Fruit fly (Drosophila melanogaster): ENCODE measurements around the gene CG8833.

The CG8833 gene

DNA sequence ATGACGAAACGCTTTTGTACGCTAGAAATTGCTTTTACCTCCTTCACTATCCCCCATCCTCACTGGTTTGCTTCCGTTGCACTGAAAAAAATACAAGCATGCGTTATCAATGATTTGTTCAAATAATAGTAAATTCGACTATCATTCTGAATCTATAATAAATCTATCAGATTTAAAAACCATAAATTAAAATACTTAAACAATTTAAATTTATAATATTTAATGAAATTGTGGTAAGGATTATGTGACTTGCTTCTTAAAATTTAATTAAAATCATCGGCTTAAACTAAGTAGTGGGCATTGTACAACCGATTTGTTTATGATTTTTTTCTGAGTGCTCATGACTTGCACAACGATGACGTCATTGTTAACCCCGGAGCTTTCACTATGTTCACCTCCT, 23.3 kb downstream of the CG8833 start (continued):
- no peak for TF ChIP-seq tx (GFP tag; optimal IDR thresholded peaks at IDR 0.05)
- TF ChIP-seq NFAT (GFP tag; IDR thresholded peaks at IDR 0.05) = no peak
- TF ChIP-seq Dll (GFP tag; IDR thresholded peaks at IDR 0.05; ENCODE audit: partially characterized antibody) = no peak
- no peak for TF ChIP-seq CG33557 (GFP tag; optimal IDR thresholded peaks at IDR 0.05)
- TF ChIP-seq Hand (GFP tag; optimal IDR thresholded peaks at IDR 0.05) = peak; percentile 81
- peak; percentile 53 for TF ChIP-seq Ssrp (tag; optimal IDR thresholded peaks at IDR 0.05)
- TF ChIP-seq NC2α (GFP tag; optimal IDR thresholded peaks at IDR 0.05) = no peak
- peak; percentile 48 for TF ChIP-seq CG10209 (GFP tag; optimal IDR thresholded peaks at IDR 0.05)
- no peak for TF ChIP-seq Sry-δ (GFP tag; optimal IDR thresholded peaks at IDR 0.05)
- TF ChIP-seq shn (GFP tag; optimal IDR thresholded peaks at IDR 0.05) = no peak
- no peak for TF ChIP-seq gsb (GFP tag; IDR thresholded peaks at IDR 0.05)
- TF ChIP-seq CG30431 (GFP tag; optimal IDR thresholded peaks at IDR 0.05) = no peak
- TF ChIP-seq her (GFP tag; optimal IDR thresholded peaks at IDR 0.05) = no peak
- no peak for TF ChIP-seq CG8089 (GFP tag; optimal IDR thresholded peaks at IDR 0.05)
- no peak for TF ChIP-seq CG12744 (GFP tag; optimal IDR thresholded peaks at IDR 0.05)
- no peak for TF ChIP-seq rib (GFP tag; IDR thresholded peaks at IDR 0.05)
- TF ChIP-seq HLH54F (GFP tag; optimal IDR thresholded peaks at IDR 0.05) = no peak
- peak; percentile 91 for TF ChIP-seq lab (GFP tag; optimal IDR thresholded peaks at IDR 0.05)
- TF ChIP-seq maf-S (GFP tag; optimal IDR thresholded peaks at IDR 0.05) = no peak
- no peak for TF ChIP-seq vfl (GFP tag; optimal IDR thresholded peaks at IDR 0.05)
- TF ChIP-seq wek (GFP tag; optimal IDR thresholded peaks at IDR 0.05) = no peak
- TF ChIP-seq CG8388 (GFP tag; optimal IDR thresholded peaks at IDR 0.05) = peak; percentile 32
- TF ChIP-seq Bteb2 (GFP tag; optimal IDR thresholded peaks at IDR 0.05) = no peak
- no peak for TF ChIP-seq zfh1 (GFP tag; IDR thresholded peaks at IDR 0.05)
- TF ChIP-seq Gsc (GFP tag; IDR thresholded peaks at IDR 0.05) = no peak
- no peak for TF ChIP-seq ssp (GFP tag; IDR thresholded peaks at IDR 0.05)
- peak; percentile 21 for TF ChIP-seq sqz (GFP tag; optimal IDR thresholded peaks at IDR 0.05)
- no peak for TF ChIP-seq bbx (GFP tag; IDR thresholded peaks at IDR 0.05; ENCODE audit: partially characterized antibody)
- TF ChIP-seq CG6791 (GFP tag; IDR thresholded peaks at IDR 0.05; ENCODE audit: partially characterized antibody) = no peak
- TF ChIP-seq CG14710 (tag; optimal IDR thresholded peaks at IDR 0.05) = peak; percentile 43
- TF ChIP-seq mirr (GFP tag; optimal IDR thresholded peaks at IDR 0.05) = no peak
- TF ChIP-seq ken (GFP tag; IDR thresholded peaks at IDR 0.05) = no peak
- no peak for TF ChIP-seq CG4360 (GFP tag; IDR thresholded peaks at IDR 0.05)
- TF ChIP-seq ap (GFP tag; IDR thresholded peaks at IDR 0.05) = no peak
- TF ChIP-seq HLH4C (GFP tag; IDR thresholded peaks at IDR 0.05; ENCODE audit: partially characterized antibody) = no peak
- no peak for TF ChIP-seq CG4707 (GFP tag; optimal IDR thresholded peaks at IDR 0.05)
- no peak for TF ChIP-seq al (GFP tag; IDR thresholded peaks at IDR 0.05)
- TF ChIP-seq gro (GFP tag; optimal IDR thresholded peaks at IDR 0.05) = no peak
- no peak for TF ChIP-seq CG6654 (GFP tag; optimal IDR thresholded peaks at IDR 0.05)
- no peak for TF ChIP-seq fd64A (GFP tag; optimal IDR thresholded peaks at IDR 0.05)
- peak; percentile 85 for TF ChIP-seq grau (tag; optimal IDR thresholded peaks at IDR 0.05)
- TF ChIP-seq CG12104 (GFP tag; optimal IDR thresholded peaks at IDR 0.05) = peak; percentile 20
- no peak for TF ChIP-seq ato (GFP tag; IDR thresholded peaks at IDR 0.05; ENCODE audit: partially characterized antibody)
- no peak for TF ChIP-seq CG7745 (tag; optimal IDR thresholded peaks at IDR 0.05)
- no peak for TF ChIP-seq Antp (GFP tag; optimal IDR thresholded peaks at IDR 0.05)
- TF ChIP-seq usp (GFP tag; optimal IDR thresholded peaks at IDR 0.05) = no peak
- TF ChIP-seq vnd (GFP tag; IDR thresholded peaks at IDR 0.05; ENCODE audit: partially characterized antibody) = no peak
- no peak for TF ChIP-seq sima (GFP tag; optimal IDR thresholded peaks at IDR 0.05)
- no peak for TF ChIP-seq CG2129 (GFP tag; IDR thresholded peaks at IDR 0.05; ENCODE audit: partially characterized antibody)
- no peak for TF ChIP-seq CG7372 (GFP tag; IDR thresholded peaks at IDR 0.05)
- no peak for TF ChIP-seq Dip3 (GFP tag; optimal IDR thresholded peaks at IDR 0.05)
- TF ChIP-seq Hr51 (GFP tag; optimal IDR thresholded peaks at IDR 0.05) = peak in 1 of 2 experiments; percentile 88

Data from whole organism, embryonic.